Worm (Caenorhabditis elegans) whole organism, L4 larva: ENCODE data around the gene str-161.

Experiments used
- ceh-28 ChIP-seq: fragments of 150-350 bp; optimal IDR thresholded peaks from 2 replicates; lab custom pipeline; 2014; ENCODE audit warnings: missing biosample characterization, missing genetic modification reagents, missing genetic modification characterization
- lin-39 ChIP-seq: fragments of 150-350 bp; optimal IDR thresholded peaks from 2 replicates; lab custom pipeline; 2014; ENCODE audit warnings: missing biosample characterization, missing genetic modification reagents, missing genetic modification characterization
- nhr-77 ChIP-seq: fragments of 150-350 bp; optimal IDR thresholded peaks from 2 replicates; lab custom pipeline; 2014; ENCODE audit warnings: missing biosample characterization, missing genetic modification characterization
- pqm-1 ChIP-seq: sonication (generic microtip); optimal IDR thresholded peaks from 2 replicates; lab custom pipeline; 2017; ENCODE audit warnings: missing biosample characterization, missing genetic modification characterization
- zip-2 ChIP-seq: fragments of 150-350 bp; optimal IDR thresholded peaks from 2 replicates; lab custom pipeline; 2014; ENCODE audit warnings: missing biosample characterization, missing genetic modification characterization

DNA sequence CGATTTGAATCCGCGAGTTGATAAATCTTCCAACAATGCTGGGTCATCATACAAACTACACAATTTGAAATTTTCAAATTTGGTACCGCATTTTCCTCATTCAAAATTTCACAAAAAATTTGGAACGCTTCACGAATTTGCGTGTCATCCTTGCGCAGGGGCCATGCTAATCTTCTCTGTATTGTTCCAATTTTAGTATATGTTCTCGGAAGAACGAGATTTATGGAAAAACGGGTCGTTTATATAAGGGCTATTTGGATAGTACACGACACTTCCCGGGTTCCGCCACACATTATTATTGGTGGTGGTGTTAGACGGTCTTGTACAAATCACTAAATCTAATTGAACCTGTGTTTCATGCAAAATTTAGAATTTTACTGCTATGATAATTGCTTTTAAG is 18.4 kb downstream of the str-161 start:
- no peak for TF ChIP-seq lin-39 (tag; lab: Kevin White, UChicago)
- TF ChIP-seq nhr-77 (tag; lab: Kevin White, UChicago): no peak
- no peak for TF ChIP-seq pqm-1 (tag; lab: Kevin White, UChicago)
- TF ChIP-seq ceh-28 (tag; lab: Kevin White, UChicago): no peak
- no peak for TF ChIP-seq zip-2
